Worm (Caenorhabditis elegans) whole organism, early embryonic: Measurements from ENCODE around the gene cox-17.
A peak's percentile ranks its signal among the peaks of the same experiment; 100 is the strongest.

Experiments
- B0310.2 ChIP-seq: sonication (generic microtip); optimal IDR thresholded peaks from 2 replicates; lab custom pipeline; 2016; ENCODE audit warnings: mild to moderate bottlenecking, missing genetic modification characterization, missing compliant biosample characterization
- F13C5.2 ChIP-seq: sonication (generic microtip); optimal IDR thresholded peaks from 2 replicates; lab custom pipeline; 2017; ENCODE audit warnings: mild to moderate bottlenecking, missing genetic modification characterization, inconsistent platforms, missing compliant biosample characterization
- aly-1 ChIP-seq: sonication (generic microtip); optimal IDR thresholded peaks from 2 replicates; lab custom pipeline; 2016; ENCODE audit warnings: missing genetic modification characterization, missing compliant biosample characterization
- ama-1 ChIP-seq: fragments of 150-350 bp; optimal IDR thresholded peaks from 2 replicates; lab custom pipeline; 2014
- ceh-13 ChIP-seq: fragments of 200-800 bp; sonication (Bioruptor generic); optimal IDR thresholded peaks from 2 replicates; lab custom pipeline; 2018; ENCODE audit warnings: mild to moderate bottlenecking, missing genetic modification characterization, missing compliant biosample characterization
- ceh-36 ChIP-seq: sonication (generic microtip); optimal IDR thresholded peaks from 2 replicates; lab custom pipeline; 2016; ENCODE audit warnings: missing genetic modification characterization, inconsistent platforms, missing compliant biosample characterization
- ets-7 ChIP-seq: sonication (generic microtip); optimal IDR thresholded peaks from 2 replicates; lab custom pipeline; 2016; ENCODE audit warnings: missing genotype, missing genetic modification characterization, missing compliant biosample characterization
- flt-1 ChIP-seq: fragments of 200-800 bp; sonication (Bioruptor generic); IDR thresholded peaks from 2 replicates; pipeline ENCODE4 v1.3.6; 2022; ENCODE audit warnings: missing genetic modification characterization, missing compliant biosample characterization
- hmbx-1 ChIP-seq: sonication (generic microtip); optimal IDR thresholded peaks from 2 replicates; lab custom pipeline; 2016; ENCODE audit warnings: mild to moderate bottlenecking, missing genetic modification characterization, missing compliant biosample characterization
- hmg-4 ChIP-seq: fragments of 200-800 bp; sonication (Bioruptor generic); optimal IDR thresholded peaks from 2 replicates; lab custom pipeline; 2018; ENCODE audit warnings: mild to moderate bottlenecking, missing genetic modification characterization, missing compliant biosample characterization
- hnd-1 ChIP-seq: sonication (generic microtip); optimal IDR thresholded peaks from 2 replicates; lab custom pipeline; 2016; ENCODE audit warnings: missing genetic modification characterization, missing compliant biosample characterization
- pes-1 ChIP-seq: fragments of 200-800 bp; sonication (Bioruptor generic); IDR thresholded peaks from 2 replicates; pipeline ENCODE4 v1.3.6; 2022; ENCODE audit warnings: missing genetic modification reagents, missing genetic modification characterization, missing compliant biosample characterization
- scrt-1 ChIP-seq: fragments of 200-800 bp; sonication (Bioruptor generic); IDR thresholded peaks from 2 replicates; pipeline ENCODE4 v1.3.6; 2022; ENCODE audit warnings: missing genetic modification characterization, missing compliant biosample characterization
- sea-1 ChIP-seq: fragments of 200-800 bp; sonication (Bioruptor generic); conservative IDR thresholded peaks from 2 replicates; pipeline ENCODE4 v1.3.6; 2022; ENCODE audit warnings: missing genetic modification characterization, missing compliant biosample characterization
- tbx-11 ChIP-seq: fragments of 200-800 bp; sonication (Bioruptor generic); IDR thresholded peaks from 2 replicates; pipeline ENCODE4 v1.3.6; 2022; ENCODE audit warnings: missing genetic modification characterization, missing compliant biosample characterization
- tbx-37 ChIP-seq: fragments of 200-800 bp; sonication (Bioruptor generic); conservative IDR thresholded peaks from 2 replicates; pipeline ENCODE4 v1.3.6; 2022; ENCODE audit warnings: missing genetic modification reagents, missing genetic modification characterization, missing compliant biosample characterization
- tra-4 ChIP-seq: sonication (generic microtip); optimal IDR thresholded peaks from 2 replicates; lab custom pipeline; 2017; ENCODE audit warnings: missing genetic modification characterization, missing compliant biosample characterization

cox-17 gene

DNA sequence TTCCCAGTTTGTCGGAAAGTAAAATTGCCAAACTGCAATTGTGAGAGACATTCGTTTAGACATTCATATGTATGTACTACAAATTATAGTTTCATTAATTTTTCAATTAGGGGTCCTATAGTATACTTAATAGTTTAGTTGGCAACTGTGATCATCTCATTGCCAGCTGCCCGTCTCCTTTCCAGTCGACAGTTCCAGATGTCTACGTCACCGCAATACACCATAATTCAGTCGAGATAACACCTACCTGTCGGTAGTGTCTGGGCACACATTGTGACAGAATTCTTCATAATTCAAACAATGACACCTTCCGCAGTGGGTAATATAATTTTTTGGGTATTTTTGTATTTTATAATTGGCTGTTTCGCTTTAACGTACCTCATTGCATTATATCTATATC is 17.3 kb upstream of the cox-17 start, which contains the start of gene F40G9.19:
TSS of gene F40G9.19 (plus strand) at position 301 of the 400 bp plus-strand sequence.
- TF ChIP-seq hmbx-1 (no peak), pes-1 (GFP tag; lab: Robert Waterston, UW) (no peak), tbx-11 (GFP tag; lab: Robert Waterston, UW) (no peak), flt-1 (GFP tag; lab: Robert Waterston, UW) (no peak), tra-4 (tag; lab: Kevin White, UChicago) (no peak), scrt-1 (GFP tag; lab: Robert Waterston, UW) (no peak), aly-1 (tag; lab: Kevin White, UChicago) (no peak), ets-7 (tag; lab: Kevin White, UChicago) (no peak), B0310.2 (tag; lab: Kevin White, UChicago) (no peak), ama-1 (lab: Kevin White, UChicago) (no peak), hmg-4 (GFP tag; lab: Kevin White, UChicago) (no peak), tbx-37 (GFP tag; lab: Robert Waterston, UW) (no peak), sea-1 (GFP tag; lab: Robert Waterston, UW) (no peak)

DNA sequence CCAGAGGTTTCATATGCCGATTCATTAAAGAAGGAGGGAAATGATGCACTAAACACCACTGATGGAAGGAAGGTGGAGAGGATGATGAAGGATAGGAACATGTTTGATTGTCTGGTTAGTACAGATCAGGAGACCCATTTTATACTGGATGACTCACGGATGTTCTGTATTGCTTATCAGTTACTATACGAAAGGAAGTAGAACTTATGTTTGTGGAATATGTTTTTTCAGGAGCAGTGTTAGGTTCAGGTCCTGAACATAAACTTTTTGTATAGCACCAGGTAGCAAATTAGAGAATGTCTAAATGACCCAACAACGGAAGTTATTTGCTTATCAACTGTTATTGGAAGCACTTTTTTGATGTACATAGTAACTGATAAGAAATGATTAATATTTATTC is 15.1 kb upstream of the cox-17 start, which contains the start of gene clec-148:
TSS of gene clec-148 (minus strand) at position 101 of the 400 bp plus-strand sequence.
- TF ChIP-seq tbx-37 (GFP tag; lab: Robert Waterston, UW) (no peak), ets-7 (tag; lab: Kevin White, UChicago) (no peak), hmg-4 (GFP tag; lab: Kevin White, UChicago) (no peak), hmbx-1 (no peak), tra-4 (tag; lab: Kevin White, UChicago) (no peak), sea-1 (GFP tag; lab: Robert Waterston, UW) (no peak), ceh-13 (GFP tag; lab: Kevin White, UChicago) (no peak), aly-1 (tag; lab: Kevin White, UChicago) (no peak), ama-1 (lab: Kevin White, UChicago) (no peak), tbx-11 (GFP tag; lab: Robert Waterston, UW) (no peak)

DNA sequence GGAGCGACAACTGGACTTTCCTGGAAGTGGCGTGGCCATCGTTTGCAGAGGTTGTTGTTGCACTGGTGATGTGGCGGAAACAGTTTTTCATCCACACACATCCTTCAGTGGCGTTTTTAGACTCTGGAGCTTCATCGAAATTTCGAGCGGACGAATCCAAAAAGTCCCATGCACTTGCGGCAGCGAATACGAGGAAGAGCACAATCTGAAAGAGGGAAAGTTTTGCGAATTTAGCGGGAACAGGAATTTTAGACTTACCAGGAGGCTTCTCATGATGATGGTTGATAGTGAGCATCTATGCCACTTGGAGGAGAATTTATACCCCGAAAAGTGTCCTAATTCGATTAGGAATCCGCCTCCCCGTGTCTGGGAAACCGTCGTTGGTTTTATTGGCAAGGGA is 13.1 kb upstream of the cox-17 start, which contains the start of gene F40G9.14:
TSS of gene F40G9.14 (minus strand) at position 101 of the 400 bp plus-strand sequence.
- no peak for TF ChIP-seq ceh-36 (tag; lab: Kevin White, UChicago)
- TF ChIP-seq B0310.2 (tag; lab: Kevin White, UChicago) = no peak
- no peak for TF ChIP-seq hmg-4 (GFP tag; lab: Kevin White, UChicago)
- no peak for TF ChIP-seq scrt-1 (GFP tag; lab: Robert Waterston, UW)
- TF ChIP-seq aly-1 (tag; lab: Kevin White, UChicago) = no peak
- no peak for TF ChIP-seq ceh-13 (GFP tag; lab: Kevin White, UChicago)

DNA sequence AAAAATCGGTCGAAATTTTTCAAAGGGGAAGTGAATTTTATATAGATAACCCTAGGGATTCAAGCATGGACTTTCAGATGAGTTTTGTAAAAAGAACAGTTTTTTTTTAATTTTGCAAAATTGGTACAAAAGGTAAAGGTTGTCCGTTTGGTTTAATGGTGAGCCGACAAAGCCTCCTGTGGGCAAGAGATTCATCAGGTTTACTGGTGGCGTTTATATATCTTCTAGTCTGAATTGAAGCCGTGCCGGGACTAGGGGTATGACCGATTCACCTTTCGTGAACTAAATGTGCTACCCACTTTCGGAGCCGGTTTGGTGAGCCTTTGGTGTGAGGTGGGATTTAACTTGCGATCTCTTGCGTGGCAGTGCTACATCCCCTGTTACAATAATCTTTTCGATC is 12.7 kb upstream of the cox-17 start:
- no peak for TF ChIP-seq hmg-4 (GFP tag; lab: Kevin White, UChicago)
- peak; percentile 67; the same call in 1 of the 2 replicates for TF ChIP-seq sea-1 (GFP tag; lab: Robert Waterston, UW)
- TF ChIP-seq ama-1 (lab: Kevin White, UChicago) = peak; percentile 91

DNA sequence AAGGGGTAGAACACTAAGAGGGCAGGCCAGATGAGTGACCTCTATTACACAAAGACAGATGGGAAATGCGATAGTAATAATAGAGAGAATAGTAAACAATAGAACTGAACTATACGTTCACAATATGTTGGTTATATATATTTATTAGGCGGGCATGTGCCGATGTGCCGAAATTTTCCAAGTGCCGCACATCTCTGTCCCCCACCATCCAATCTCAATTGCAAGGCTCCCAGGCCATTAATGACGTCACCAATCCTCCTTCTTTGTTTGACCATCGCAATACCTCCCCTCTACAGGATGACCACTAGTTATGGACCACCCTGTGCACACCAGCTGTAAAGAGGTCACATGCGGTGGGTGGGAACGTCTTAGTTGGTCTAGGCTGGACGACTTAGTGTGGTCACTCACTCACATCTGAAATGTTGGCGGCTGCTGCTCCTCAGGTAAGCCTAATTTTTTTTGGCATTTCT is 11.6 kb upstream of the cox-17 start, which contains the start of gene F40G9.6:
TSS of gene F40G9.6 (plus strand) at position 420 of the 470 bp plus-strand sequence.
- TF ChIP-seq tbx-11 (GFP tag; lab: Robert Waterston, UW) (0 out of 2 replicates have a peak, but pooled peaks have one; percentile 37), F13C5.2 (no peak), flt-1 (GFP tag; lab: Robert Waterston, UW) (no peak), hmg-4 (GFP tag; lab: Kevin White, UChicago) (peak; percentile 60), ceh-36 (tag; lab: Kevin White, UChicago) (no peak)

DNA sequence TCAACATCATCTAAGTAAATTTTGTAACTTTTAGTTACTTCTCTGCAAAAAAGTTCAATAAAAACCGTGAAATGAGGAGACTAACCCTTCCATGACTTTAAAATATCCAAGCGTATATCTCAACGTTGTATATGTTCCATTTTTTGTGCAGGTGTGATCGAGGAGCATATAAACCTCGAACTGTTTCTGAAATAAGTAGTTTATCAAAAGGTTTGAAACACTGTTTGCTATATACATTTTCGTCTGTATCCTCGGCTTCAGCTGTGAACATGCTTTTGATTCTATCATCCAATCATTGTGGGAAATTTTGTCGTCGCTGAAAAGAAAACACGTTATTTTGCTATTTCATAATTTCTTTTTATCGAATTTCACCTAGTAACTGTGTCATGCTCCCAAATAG is 9.8 kb upstream of the cox-17 start, which contains the start of gene F40G9.5:
TSS of gene F40G9.5 (plus strand) at position 301 of the 400 bp plus-strand sequence.
- TF ChIP-seq pes-1 (GFP tag; lab: Robert Waterston, UW) = no peak
- TF ChIP-seq F13C5.2 = no peak

DNA sequence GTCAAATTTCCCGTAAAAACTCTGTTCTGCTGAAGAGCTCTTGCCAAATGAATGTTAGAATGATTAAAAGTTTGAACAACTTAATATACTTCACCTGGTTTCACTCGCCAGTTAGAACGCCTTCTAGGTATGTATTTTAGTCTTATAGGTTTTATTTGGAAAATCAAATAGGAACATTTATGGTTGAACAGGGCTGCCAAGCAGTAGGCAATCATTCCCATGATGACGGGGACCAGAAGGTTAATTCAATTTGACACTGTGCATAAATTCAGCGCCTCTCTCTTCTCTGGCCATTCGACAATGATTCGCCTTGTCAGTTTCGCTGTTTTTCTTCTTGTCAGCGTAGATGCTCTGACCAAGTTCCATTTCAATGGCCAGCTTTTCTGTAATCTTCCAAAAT is 8.7 kb upstream of the cox-17 start, which contains the start of gene F40G9.15:
TSS of gene F40G9.15 (plus strand) at position 301 of the 400 bp plus-strand sequence.
- TF ChIP-seq aly-1 (tag; lab: Kevin White, UChicago) = no peak
- peak; percentile 12 for TF ChIP-seq ceh-13 (GFP tag; lab: Kevin White, UChicago)
- TF ChIP-seq hnd-1 (tag; lab: Kevin White, UChicago) = no peak
- TF ChIP-seq tra-4 (tag; lab: Kevin White, UChicago) = no peak

DNA sequence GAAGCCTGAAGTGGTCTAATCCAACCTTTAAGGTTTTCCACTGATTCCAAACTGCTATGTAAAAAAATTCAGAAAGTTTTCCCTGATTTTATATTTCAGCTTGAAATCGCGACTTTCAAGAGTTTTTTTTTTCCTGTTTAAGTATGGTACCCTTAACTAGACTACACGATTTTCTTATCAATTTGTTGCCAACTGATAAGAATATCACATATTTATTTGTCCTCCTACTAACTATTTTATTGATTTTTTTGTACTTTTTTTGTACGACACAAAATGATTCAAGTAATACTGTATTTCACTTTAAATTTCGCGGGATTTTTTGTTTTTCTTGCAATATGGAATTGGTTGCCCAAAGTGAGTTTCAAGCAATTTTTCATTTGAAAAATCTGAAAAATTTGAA is 7.7 kb upstream of the cox-17 start:
- no peak for TF ChIP-seq hnd-1 (tag; lab: Kevin White, UChicago)

DNA sequence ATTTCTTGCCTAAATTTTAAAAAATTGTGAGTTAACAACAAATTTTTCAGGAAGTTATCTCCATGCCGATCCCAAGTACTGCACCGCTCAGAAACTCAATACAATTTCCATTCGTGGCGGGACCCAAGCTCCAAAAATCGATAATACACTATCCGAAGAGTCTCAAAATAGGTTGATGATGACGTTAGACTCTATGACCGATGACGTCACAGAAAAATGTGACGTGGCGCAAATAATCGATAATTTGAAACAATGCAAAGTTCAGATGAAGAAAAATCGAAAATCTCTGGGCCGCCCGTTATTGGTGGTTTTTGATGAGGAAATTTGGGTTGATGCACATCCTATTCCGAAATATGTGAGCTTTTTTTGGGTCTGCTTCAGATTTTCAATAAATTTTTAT is 6.5 kb upstream of the cox-17 start:
- TF ChIP-seq hnd-1 (tag; lab: Kevin White, UChicago) = no peak
- TF ChIP-seq scrt-1 (GFP tag; lab: Robert Waterston, UW) = no peak
- no peak for TF ChIP-seq B0310.2 (tag; lab: Kevin White, UChicago)
- TF ChIP-seq sea-1 (GFP tag; lab: Robert Waterston, UW) = no peak
- no peak for TF ChIP-seq ama-1 (lab: Kevin White, UChicago)
- no peak for TF ChIP-seq flt-1 (GFP tag; lab: Robert Waterston, UW)
